Fruit fly (Drosophila melanogaster): Measurements from ENCODE around the gene Lim3.
A peak's percentile ranks its signal among the peaks of the same experiment; 100 is the strongest.

DNA sequence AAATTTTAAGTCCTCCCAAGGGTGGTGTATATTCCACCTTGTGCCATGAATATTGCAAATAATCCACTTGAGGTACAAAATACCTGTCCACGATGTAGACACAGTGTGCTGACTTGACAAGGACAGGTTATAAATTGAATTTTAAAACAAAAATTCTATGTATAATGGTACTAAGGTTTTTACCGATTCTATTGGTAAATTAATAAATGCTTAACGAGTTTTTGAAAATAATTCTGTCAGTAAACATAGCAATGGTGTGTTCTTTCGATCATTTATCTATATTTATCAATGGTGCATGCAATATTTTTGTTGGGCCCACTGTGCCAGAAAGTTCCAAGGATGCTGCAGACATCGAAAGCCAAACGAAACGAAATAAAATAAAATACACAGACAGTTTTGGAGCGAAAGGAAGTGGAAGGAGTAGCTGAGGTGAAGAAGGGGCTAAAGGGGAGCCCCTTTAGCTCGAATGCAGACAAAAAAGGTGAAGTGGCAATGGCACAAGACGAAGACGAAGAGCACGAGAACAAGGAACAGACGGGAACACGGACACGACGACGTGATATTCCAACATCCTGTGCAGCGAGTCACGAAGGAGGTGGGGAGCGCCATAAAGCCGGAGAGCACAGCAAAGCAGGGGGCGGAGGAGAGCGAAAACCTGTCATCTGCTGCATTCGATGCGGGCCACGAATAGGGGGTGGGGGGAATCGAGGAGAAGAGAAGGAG lies 27.9 kb upstream of the Lim3 start:
- peak; percentile 61 for TF ChIP-seq CG7368 (GFP tag; optimal IDR thresholded peaks at IDR 0.05)
- peak; percentile 62 to 84 for TF ChIP-seq salr (GFP tag; optimal IDR thresholded peaks at IDR 0.05)
- TF ChIP-seq Hr38 (GFP tag; optimal IDR thresholded peaks at IDR 0.05), result no peak
- TF ChIP-seq acj6 (GFP tag; optimal IDR thresholded peaks at IDR 0.05), result peak; percentile 82
- peak; percentile 85 for TF ChIP-seq CG3919 (GFP tag; optimal IDR thresholded peaks at IDR 0.05)
- peak; percentile 85 for TF ChIP-seq CG8632 (GFP tag; optimal IDR thresholded peaks at IDR 0.05)
- TF ChIP-seq CG9139 (GFP tag; optimal IDR thresholded peaks at IDR 0.05), result peak; percentile 41
- peak; percentile 80 for TF ChIP-seq CG1621 (tag; optimal IDR thresholded peaks at IDR 0.05)
- TF ChIP-seq esn (GFP tag; optimal IDR thresholded peaks at IDR 0.05), result peak; percentile 91
- TF ChIP-seq ss (GFP tag; optimal IDR thresholded peaks at IDR 0.05), result peak; percentile 32 to 57
- TF ChIP-seq CG10669 (GFP tag; optimal IDR thresholded peaks at IDR 0.05), result peak; percentile 87
- peak; percentile 58; the same call in 2 of the 3 replicates for TF ChIP-seq CG8119 (GFP tag; IDR thresholded peaks at IDR 0.05)
- TF ChIP-seq Hr39 (GFP tag; optimal IDR thresholded peaks at IDR 0.05), result peak; percentile 83
- TF ChIP-seq Gug (GFP tag; IDR thresholded peaks at IDR 0.05), result no peak

Data from whole organism, prepupa.